Worm (Caenorhabditis elegans): ENCODE measurements around the gene srg-45.

DNA sequence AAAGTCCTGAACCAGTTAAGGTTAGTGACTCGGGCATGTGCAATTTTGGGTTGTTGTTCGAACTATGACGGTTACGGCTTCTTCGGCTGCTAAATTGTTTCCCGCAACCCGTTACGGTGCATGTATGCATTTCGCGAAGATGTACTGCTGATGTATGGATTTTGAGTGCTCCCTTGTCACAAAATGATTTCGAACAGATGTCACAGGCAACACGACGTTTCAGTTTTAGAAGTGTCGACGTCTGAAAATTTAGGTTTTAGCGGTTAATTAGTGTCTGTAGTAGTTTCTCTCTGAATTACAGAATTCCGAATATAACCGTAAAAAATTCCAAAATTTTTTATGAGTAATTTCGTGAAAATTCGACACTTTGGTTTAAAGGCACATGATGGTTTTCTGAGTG, 31.6 kb upstream of the srg-45 start:
- TF ChIP-seq hnd-1 (tag; optimal IDR thresholded peaks at IDR 0.05) (no peak), tbx-11 (GFP tag; IDR thresholded peaks at IDR 0.05) (no peak), scrt-1 (GFP tag; IDR thresholded peaks at IDR 0.05) (no peak), ama-1 (optimal IDR thresholded peaks at IDR 0.05) (no peak), pes-1 (GFP tag; IDR thresholded peaks at IDR 0.05) (no peak), aly-1 (tag; optimal IDR thresholded peaks at IDR 0.05) (no peak), ets-7 (tag; optimal IDR thresholded peaks at IDR 0.05) (no peak), ceh-13 (GFP tag; optimal IDR thresholded peaks at IDR 0.05) (no peak), F13C5.2 (tag; optimal IDR thresholded peaks at IDR 0.05) (no peak)
